Worm (Caenorhabditis elegans) whole organism, L4/young adult: Measurements from ENCODE around the gene Y4C6B.1.
"Not testable (repeated sequence)": the region's sequence is repeated elsewhere in the genome, so short reads cannot be mapped to it uniquely, and the experiment has no call there.

ENCODE experiments used
- W03F9.2 ChIP-seq: fragments of 150-350 bp; optimal IDR thresholded peaks from 2 replicates; lab custom pipeline; 2014; ENCODE audit warnings: missing biosample characterization, missing genetic modification characterization
- dao-5 ChIP-seq: sonication (generic microtip); optimal IDR thresholded peaks from 2 replicates; lab custom pipeline; 2016; ENCODE audit warnings: missing genotype, missing genetic modification characterization, moderate library complexity, missing compliant biosample characterization
- him-1 ChIP-seq: sonication (generic microtip); optimal IDR thresholded peaks from 2 replicates; lab custom pipeline; 2016; ENCODE audit warnings: missing genotype, missing genetic modification reagents, missing genetic modification characterization, missing compliant biosample characterization

The Y4C6B.1 gene

DNA sequence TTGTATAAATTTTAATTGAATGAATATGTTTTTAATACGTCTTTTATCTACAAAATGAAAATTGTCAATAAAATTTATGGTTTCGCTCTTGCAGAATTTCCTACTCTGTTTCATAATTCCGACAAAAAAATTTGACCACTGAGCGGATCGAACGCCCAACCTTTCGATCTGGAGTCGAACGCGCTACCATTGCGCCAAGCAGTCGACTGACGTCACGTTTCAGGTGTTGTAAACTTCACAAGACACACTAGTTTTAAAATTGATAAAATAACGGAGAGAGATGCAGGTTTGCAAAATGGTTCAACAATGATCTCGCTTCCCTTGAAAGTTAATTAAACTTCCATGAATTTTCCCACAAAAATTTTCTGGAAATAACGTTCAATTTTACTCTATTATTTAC is 10.1 kb upstream of the Y4C6B.1 start:
- TF ChIP-seq him-1 (tag; lab: Kevin White, UChicago) (no peak), W03F9.2 (tag; lab: Kevin White, UChicago) (peak; percentile 10), dao-5 (no peak)

ce11 chrIV:5350480-5351193 is 3.7 kb upstream of the Y4C6B.1 start, which contains the start of gene gba-4:
gba-4 (minus strand) TSS chrIV:5350897.
- TF ChIP-seq dao-5; W03F9.2 (tag; lab: Kevin White, UChicago); him-1 (tag; lab: Kevin White, UChicago): not testable (repeated sequence)

ce11 chrIV:5353364-5353763 is 924 bp upstream of the Y4C6B.1 start, which contains the start of gene Y4C6B.7:
Y4C6B.7 (minus strand) TSS chrIV:5353464.
- TF ChIP-seq W03F9.2 (tag; lab: Kevin White, UChicago) (no peak), him-1 (tag; lab: Kevin White, UChicago) (no peak), dao-5 (no peak)

DNA sequence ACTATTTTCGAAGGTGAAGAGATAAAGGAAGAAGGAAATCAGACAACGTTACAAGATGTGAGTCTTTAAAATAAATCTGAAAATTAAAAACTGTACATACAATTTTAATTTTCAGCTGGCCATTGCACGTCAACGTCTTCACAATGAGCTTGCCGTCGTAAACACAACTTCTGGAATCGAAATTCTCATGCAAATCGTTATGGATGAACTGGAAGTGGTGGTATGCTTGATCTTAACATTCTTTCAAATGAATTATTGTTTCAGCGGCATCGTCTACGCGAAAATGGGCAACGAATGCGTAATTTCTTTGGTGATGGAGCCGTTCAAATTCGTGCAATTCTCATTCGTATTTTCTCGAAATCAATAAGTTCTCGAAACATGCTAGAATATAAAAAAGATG is 276 bp downstream of the Y4C6B.1 start:
- TF ChIP-seq him-1 (tag; lab: Kevin White, UChicago) (no peak), dao-5 (no peak), W03F9.2 (tag; lab: Kevin White, UChicago) (no peak)

- TF ChIP-seq him-1 (tag; lab: Kevin White, UChicago) (no peak), dao-5 (no peak), W03F9.2 (tag; lab: Kevin White, UChicago) (no peak)
Observed at ce11 chrIV:5360533-5360932, 6.2 kb downstream of the Y4C6B.1 start, which contains the start of gene F41H10.5. F41H10.5 (plus strand) TSS chrIV:5360907.

DNA sequence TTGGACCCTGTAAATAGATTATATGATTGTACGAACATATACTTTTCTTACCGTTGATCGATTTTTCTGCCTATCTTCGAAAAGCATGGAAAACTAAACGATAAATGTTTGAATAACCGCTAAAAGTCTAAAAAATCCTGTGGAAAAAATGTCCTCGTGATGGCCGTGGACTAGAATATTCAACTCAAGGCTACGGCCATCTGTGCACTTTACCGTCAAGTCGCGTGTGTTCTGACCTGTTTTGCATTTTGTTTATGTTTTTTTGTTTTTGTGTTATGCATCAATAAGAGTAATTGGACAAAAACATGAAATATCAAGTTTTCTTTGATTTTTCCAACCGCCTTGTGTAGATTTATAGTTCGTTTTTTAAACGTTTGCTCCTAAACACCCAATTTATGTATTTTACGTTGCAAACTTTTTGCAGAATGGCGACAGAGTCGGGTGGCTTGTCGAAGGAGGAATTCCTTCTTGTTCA is 9.9 kb downstream of the Y4C6B.1 start, which contains the start of the genes hda-6 and F41H10.4:
Gene hda-6 (minus strand): TSS at position 172 of the 475 bp plus-strand sequence.
Gene F41H10.4 (plus strand): TSS at position 425 of the 475 bp plus-strand sequence.
- TF ChIP-seq dao-5 (no peak), W03F9.2 (tag; lab: Kevin White, UChicago) (peak; percentile 94), him-1 (tag; lab: Kevin White, UChicago) (no peak)

- TF ChIP-seq W03F9.2 (tag; lab: Kevin White, UChicago) (no peak), dao-5 (no peak), him-1 (tag; lab: Kevin White, UChicago) (no peak)
Observed at ce11 chrIV:5366567-5366966, 12.3 kb downstream of the Y4C6B.1 start, which contains the start of gene sand-1. sand-1 (plus strand) TSS chrIV:5366867.

ce11 chrIV:5367899-5368298 is 13.6 kb downstream of the Y4C6B.1 start:
- TF ChIP-seq W03F9.2 (tag; lab: Kevin White, UChicago) = no peak
- no peak for TF ChIP-seq dao-5
- no peak for TF ChIP-seq him-1 (tag; lab: Kevin White, UChicago)

DNA sequence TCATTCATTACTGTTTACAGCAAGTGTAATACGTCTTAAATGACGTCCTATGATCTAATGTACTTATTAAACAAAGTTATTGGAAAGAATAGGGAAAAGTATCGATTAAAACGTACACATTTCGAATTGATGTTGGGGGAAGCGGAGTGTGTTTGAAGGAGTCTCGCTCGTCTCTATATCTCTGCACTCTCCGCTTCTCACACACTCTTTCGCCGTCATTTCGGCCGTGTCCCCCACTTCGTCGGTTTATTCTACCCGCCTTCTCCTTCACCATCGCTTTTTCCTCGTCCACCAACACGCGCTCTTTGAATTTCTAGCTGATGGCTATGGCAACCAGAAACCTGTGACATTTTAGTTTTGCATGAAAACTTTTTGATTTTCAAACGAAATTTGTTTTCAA is 14.6 kb downstream of the Y4C6B.1 start:
- TF ChIP-seq W03F9.2 (tag; lab: Kevin White, UChicago) = peak; percentile 46
- no peak for TF ChIP-seq him-1 (tag; lab: Kevin White, UChicago)
- no peak for TF ChIP-seq dao-5

DNA sequence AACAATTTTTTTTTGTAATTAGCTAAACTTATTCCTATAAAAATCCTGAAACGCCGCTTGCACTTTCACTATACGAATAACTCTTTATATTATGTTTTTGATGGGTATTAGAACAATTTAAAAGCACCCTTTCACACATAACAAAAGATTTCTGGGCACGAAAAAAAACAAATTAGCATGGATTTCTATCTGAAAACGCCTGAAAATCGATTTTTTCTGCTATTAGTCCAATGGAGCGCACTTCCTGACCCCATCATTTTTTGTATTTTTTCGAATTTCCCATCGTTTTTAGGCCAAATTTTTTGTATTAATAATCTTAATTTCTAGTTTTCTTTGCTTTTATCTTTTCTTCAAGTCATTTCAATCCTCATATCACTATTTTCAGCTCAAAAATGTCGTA is 15.1 kb downstream of the Y4C6B.1 start, which contains the start of gene F41H10.3:
Gene F41H10.3 (plus strand): TSS at position 388 of the 400 bp plus-strand sequence.
- TF ChIP-seq dao-5 (no peak), him-1 (tag; lab: Kevin White, UChicago) (no peak)

ce11 chrIV:5370914-5371313 is 16.6 kb downstream of the Y4C6B.1 start:
- no peak for TF ChIP-seq dao-5
- no peak for TF ChIP-seq him-1 (tag; lab: Kevin White, UChicago)
- TF ChIP-seq W03F9.2 (tag; lab: Kevin White, UChicago) = no peak

DNA sequence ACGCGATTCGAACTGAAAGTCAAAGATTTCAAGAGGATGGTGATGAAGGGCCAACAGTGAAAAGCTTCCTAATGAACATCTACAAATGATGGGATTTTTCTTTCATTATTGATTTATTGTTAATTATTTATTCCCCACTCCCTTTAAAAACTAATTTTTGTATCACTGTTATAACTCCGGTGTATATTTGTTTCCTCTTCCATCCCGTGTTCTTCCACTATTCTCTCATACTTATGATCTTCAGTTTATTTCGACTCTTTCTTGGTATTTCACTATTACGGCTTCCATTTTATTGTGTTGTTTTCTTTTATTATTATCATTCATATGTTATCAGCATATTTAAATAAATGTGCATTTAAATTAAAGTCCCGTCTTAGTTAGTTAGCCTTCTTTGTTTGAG is 20.0 kb downstream of the Y4C6B.1 start:
- TF ChIP-seq dao-5 (no peak), W03F9.2 (tag; lab: Kevin White, UChicago) (no peak)

ce11 chrIV:5374946-5375345 is 20.7 kb downstream of the Y4C6B.1 start:
- TF ChIP-seq dao-5 = no peak
- TF ChIP-seq W03F9.2 (tag; lab: Kevin White, UChicago) = no peak
- TF ChIP-seq him-1 (tag; lab: Kevin White, UChicago) = no peak

DNA sequence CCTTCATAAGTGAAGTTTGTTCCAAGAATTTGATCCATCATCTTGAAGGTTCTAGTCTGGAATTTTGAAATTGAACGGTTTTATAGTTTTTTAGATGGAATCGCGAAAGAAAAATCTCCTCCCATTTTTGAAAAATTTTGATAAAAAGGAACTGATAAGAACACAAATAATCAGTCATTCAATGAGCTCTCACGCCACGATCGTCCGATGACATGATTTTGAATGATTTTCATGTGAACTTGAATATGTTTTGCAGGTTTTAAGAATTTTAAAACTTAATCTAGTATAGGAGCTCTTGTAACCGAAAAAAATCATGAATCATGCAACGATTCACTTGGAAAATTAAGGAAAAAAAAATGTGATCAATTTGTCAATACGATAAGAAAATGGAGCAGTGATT is 22.8 kb downstream of the Y4C6B.1 start, which contains the start of gene elo-5:
Gene elo-5 (minus strand): TSS at position 56 of the 400 bp plus-strand sequence.
- no peak for TF ChIP-seq W03F9.2 (tag; lab: Kevin White, UChicago)
- TF ChIP-seq dao-5 = no peak
- no peak for TF ChIP-seq him-1 (tag; lab: Kevin White, UChicago)
